Worm (Caenorhabditis elegans) whole organism, L4 larva: ENCODE data around the gene ZC21.6.
A peak's percentile ranks its signal among the peaks of the same experiment; 100 is the strongest.

Experiments used
- D1046.2 ChIP-seq: fragments of 200-800 bp; sonication (Bioruptor generic); IDR thresholded peaks from 2 replicates; pipeline ENCODE4 v1.3.6; 2022; ENCODE audit warnings: missing genetic modification characterization, missing compliant biosample characterization
- F26F4.8 ChIP-seq: fragments of 200-800 bp; sonication (Bioruptor generic); conservative IDR thresholded peaks from 2 replicates; pipeline ENCODE4 v1.3.6; 2022; ENCODE audit warnings: missing genetic modification characterization, missing compliant biosample characterization
- F49E8.2 ChIP-seq: sonication (generic microtip); optimal IDR thresholded peaks from 2 replicates; lab custom pipeline; 2016; ENCODE audit warnings: missing compliant biosample characterization, mild to moderate bottlenecking, missing genetic modification characterization, borderline replicate concordance
- T20F7.1 ChIP-seq: fragments of 200-800 bp; sonication (Bioruptor generic); optimal IDR thresholded peaks from 2 replicates; lab custom pipeline; 2018; ENCODE audit warnings: mild to moderate bottlenecking, missing genetic modification characterization, missing compliant biosample characterization
- Y48G9A.11 ChIP-seq: fragments of 200-800 bp; sonication (Bioruptor generic); IDR thresholded peaks from 2 replicates; pipeline ENCODE4 v1.3.6; 2022; ENCODE audit warnings: missing genetic modification reagents, missing genetic modification characterization, missing compliant biosample characterization
- aly-2 ChIP-seq: sonication (generic microtip); optimal IDR thresholded peaks from 2 replicates; lab custom pipeline; 2018; ENCODE audit warnings: missing biosample characterization, missing genetic modification characterization
- ama-1 ChIP-seq: fragments of 150-350 bp; optimal IDR thresholded peaks from 2 replicates; lab custom pipeline; 2014; ENCODE audit warnings: inconsistent platforms, mixed read lengths
- ceh-28 ChIP-seq: fragments of 150-350 bp; optimal IDR thresholded peaks from 2 replicates; lab custom pipeline; 2014; ENCODE audit warnings: missing biosample characterization, missing genetic modification reagents, missing genetic modification characterization
- cey-2 ChIP-seq: sonication (generic microtip); optimal IDR thresholded peaks from 3 replicates; lab custom pipeline; 2017; ENCODE audit warnings: missing genetic modification characterization, mild to moderate bottlenecking, missing compliant biosample characterization, antibody characterized with exemption, borderline replicate concordance; ENCODE audit not compliant: insufficient read depth
- dmd-6 ChIP-seq: fragments of 200-800 bp; sonication (Bioruptor generic); IDR thresholded peaks from 2 replicates; pipeline ENCODE4 v1.3.6; 2022; ENCODE audit warnings: missing genetic modification reagents, missing genetic modification characterization, missing compliant biosample characterization
- dmd-9 ChIP-seq: fragments of 200-800 bp; sonication (Bioruptor generic); IDR thresholded peaks from 2 replicates; pipeline ENCODE4 v1.3.6; 2022; ENCODE audit warnings: missing genetic modification reagents, missing genetic modification characterization, missing compliant biosample characterization
- dve-1 ChIP-seq: sonication (generic microtip); optimal IDR thresholded peaks from 2 replicates; lab custom pipeline; 2017; ENCODE audit warnings: antibody characterized with exemption, mild to moderate bottlenecking, missing genetic modification characterization, missing compliant biosample characterization; ENCODE audit not compliant: insufficient read depth
- egl-43 ChIP-seq: fragments of 200-800 bp; sonication (Bioruptor generic); IDR thresholded peaks from 2 replicates; pipeline ENCODE4 v1.3.6; 2022; ENCODE audit warnings: missing genetic modification reagents, missing genetic modification characterization, missing compliant biosample characterization
- hif-1 ChIP-seq, 2 experiments: sonication (generic microtip); optimal IDR thresholded peaks; 2 replicates each; lab custom pipeline; 2016 to 2017; ENCODE audit warnings: missing compliant biosample characterization in 2 of 2, missing genetic modification characterization in 2 of 2, missing genetic modification reagents in 2 of 2, missing genotype in 2 of 2, mild to moderate bottlenecking in 1 of 2
- hlh-11 ChIP-seq: fragments of 200-800 bp; sonication (Bioruptor generic); optimal IDR thresholded peaks from 2 replicates; lab custom pipeline; 2018; ENCODE audit warnings: mild to moderate bottlenecking, missing genetic modification characterization, missing compliant biosample characterization
- hlh-30 ChIP-seq: sonication (generic microtip); optimal IDR thresholded peaks from 2 replicates; lab custom pipeline; 2017; ENCODE audit warnings: antibody characterized with exemption, mild to moderate bottlenecking, missing genetic modification characterization, missing compliant biosample characterization; ENCODE audit not compliant: insufficient read depth
- hmg-1.1 ChIP-seq: fragments of 200-800 bp; sonication (Bioruptor generic); IDR thresholded peaks from 2 replicates; pipeline ENCODE4 v1.3.6; 2022; ENCODE audit warnings: missing genetic modification reagents, missing genetic modification characterization, missing compliant biosample characterization
- lim-7 ChIP-seq: fragments of 200-800 bp; sonication (Bioruptor generic); IDR thresholded peaks from 2 replicates; pipeline ENCODE4 v1.3.6; 2022; ENCODE audit warnings: missing genetic modification characterization, missing compliant biosample characterization
- lin-1 ChIP-seq: fragments of 200-800 bp; sonication (Bioruptor generic); IDR thresholded peaks from 2 replicates; pipeline ENCODE4 v1.3.6; 2022; ENCODE audit warnings: missing genetic modification reagents, missing genetic modification characterization, missing compliant biosample characterization
- lin-13 ChIP-seq: fragments of 150-350 bp; optimal IDR thresholded peaks from 2 replicates; lab custom pipeline; 2014; ENCODE audit warnings: missing biosample characterization, missing genetic modification reagents, missing genetic modification characterization
- lsy-2 ChIP-seq, 2 experiments: fragments of 150-350 bp in 1 of 2; sonication (generic microtip) in 1 of 2; optimal IDR thresholded peaks; 2 replicates each; lab custom pipeline; 2014 to 2017; ENCODE audit warnings: missing biosample characterization in 2 of 2, missing genetic modification characterization in 2 of 2
- madf-9 ChIP-seq: fragments of 200-800 bp; sonication (Bioruptor generic); conservative IDR thresholded peaks from 2 replicates; pipeline ENCODE4 v1.3.6; 2022; ENCODE audit warnings: missing genetic modification reagents, missing genetic modification characterization, missing compliant biosample characterization
- mdl-1 ChIP-seq, 2 experiments: fragments of 150-350 bp in 1 of 2; sonication (generic microtip) in 1 of 2; optimal IDR thresholded peaks; 2 replicates each; lab custom pipeline; 2014 to 2017; ENCODE audit warnings: missing biosample characterization in 2 of 2, missing genetic modification characterization in 2 of 2
- mep-1 ChIP-seq: fragments of 150-350 bp; sonication (generic microtip); optimal IDR thresholded peaks from 3 replicates; lab custom pipeline; 2014; ENCODE audit warnings: missing biosample characterization, missing genetic modification characterization
- nhr-10 ChIP-seq: fragments of 150-350 bp; optimal IDR thresholded peaks from 2 replicates; lab custom pipeline; 2014; ENCODE audit warnings: missing biosample characterization, missing genetic modification characterization
- nhr-11 ChIP-seq: fragments of 150-350 bp; optimal IDR thresholded peaks from 2 replicates; lab custom pipeline; 2014; ENCODE audit warnings: missing biosample characterization, missing genetic modification characterization
- nhr-28 ChIP-seq: fragments of 150-350 bp; optimal IDR thresholded peaks from 2 replicates; lab custom pipeline; 2014; ENCODE audit warnings: missing biosample characterization, missing genetic modification characterization
- nhr-41 ChIP-seq: fragments of 200-800 bp; sonication (Bioruptor generic); IDR thresholded peaks from 2 replicates; pipeline ENCODE4 v1.3.6; 2022; ENCODE audit warnings: missing genetic modification reagents, missing genetic modification characterization, missing compliant biosample characterization
- nhr-76 ChIP-seq: fragments of 150-350 bp; optimal IDR thresholded peaks from 2 replicates; lab custom pipeline; 2014; ENCODE audit warnings: missing biosample characterization, missing genetic modification characterization
- rbr-2 ChIP-seq: sonication (generic microtip); optimal IDR thresholded peaks from 2 replicates; lab custom pipeline; 2016; ENCODE audit warnings: missing genotype, missing genetic modification characterization, missing compliant biosample characterization
- tag-97 ChIP-seq: fragments of 200-800 bp; sonication (Bioruptor generic); IDR thresholded peaks from 2 replicates; pipeline ENCODE4 v1.3.6; 2022; ENCODE audit warnings: missing genetic modification characterization, missing compliant biosample characterization
- zfp-2 ChIP-seq: sonication (generic microtip); optimal IDR thresholded peaks from 2 replicates; lab custom pipeline; 2016; ENCODE audit warnings: mild to moderate bottlenecking, missing genetic modification characterization, missing compliant biosample characterization
- ztf-7 ChIP-seq: fragments of 150-350 bp; optimal IDR thresholded peaks from 2 replicates; lab custom pipeline; 2014; ENCODE audit warnings: missing biosample characterization, missing genetic modification characterization

The ZC21.6 gene

ce11 chrIII:8560398-8560797 lies 15.0 kb upstream of the ZC21.6 start:
- no peak for TF ChIP-seq lin-13 (GFP tag; lab: Kevin White, UChicago)
- TF ChIP-seq tag-97 (GFP tag; lab: Robert Waterston, UW): no peak
- TF ChIP-seq F49E8.2: no peak
- no peak for TF ChIP-seq nhr-10 (tag; lab: Kevin White, UChicago)
- TF ChIP-seq hif-1 (tag; optimal IDR thresholded peaks at IDR 0.05; lab: Kevin White, UChicago): no peak
- no peak for TF ChIP-seq egl-43 (GFP tag; lab: Robert Waterston, UW)
- no peak for TF ChIP-seq nhr-76 (tag; lab: Kevin White, UChicago)
- no peak for TF ChIP-seq ama-1 (lab: Kevin White, UChicago)
- no peak for TF ChIP-seq madf-9 (GFP tag; lab: Robert Waterston, UW)
- no peak for TF ChIP-seq dmd-9

- TF ChIP-seq hmg-1.1 (GFP tag; lab: Robert Waterston, UW): peak; percentile 54; the same call in 1 of the 2 replicates
- TF ChIP-seq mep-1 (tag; lab: Kevin White, UChicago): peak; percentile 66
- TF ChIP-seq dve-1 (tag; lab: Kevin White, UChicago): peak; percentile 52
- peak; percentile 49 for TF ChIP-seq hlh-11 (tag; lab: Kevin White, UChicago)
- TF ChIP-seq nhr-11 (tag; lab: Kevin White, UChicago): peak; percentile 20
- no peak for TF ChIP-seq aly-2 (tag; lab: Kevin White, UChicago)
- TF ChIP-seq T20F7.1 (GFP tag; lab: Kevin White, UChicago): peak; percentile 27
- TF ChIP-seq lin-1: no peak
- TF ChIP-seq nhr-28 (tag; lab: Kevin White, UChicago): peak; percentile 53
- peak; percentile 51 for TF ChIP-seq nhr-10 (tag; lab: Kevin White, UChicago)
- no peak for TF ChIP-seq nhr-41
- peak in 1 of 2 experiments; percentile 40 for TF ChIP-seq mdl-1 (tag; optimal IDR thresholded peaks at IDR 0.05; lab: Kevin White, UChicago)
- peak in 1 of 2 experiments; percentile 49 for TF ChIP-seq lsy-2 (tag; optimal IDR thresholded peaks at IDR 0.05; lab: Kevin White, UChicago)
- no peak for TF ChIP-seq F26F4.8
- TF ChIP-seq lin-13 (GFP tag; lab: Kevin White, UChicago): peak; percentile 21
- TF ChIP-seq D1046.2 (GFP tag; lab: Robert Waterston, UW): no peak
- peak in 1 of 2 experiments; percentile 32 for TF ChIP-seq hif-1 (tag; optimal IDR thresholded peaks at IDR 0.05; lab: Kevin White, UChicago)
- TF ChIP-seq rbr-2 (tag; lab: Kevin White, UChicago): peak; percentile 20
- TF ChIP-seq dmd-6 (GFP tag; lab: Robert Waterston, UW): peak; percentile 45
- peak; percentile 81 for TF ChIP-seq hlh-30
- TF ChIP-seq, all 104 proteins: peak for 15
Measured at ce11 chrIII:8556836-8557385, 11.5 kb upstream of the ZC21.6 start, which contains the start of gene C02D5.2. TSS of gene C02D5.2 (plus strand) at chrIII:8557335.

- TF ChIP-seq ztf-7: no peak
- TF ChIP-seq lim-7 (GFP tag; lab: Robert Waterston, UW): no peak
- TF ChIP-seq cey-2 (tag; lab: Kevin White, UChicago): no peak
- no peak for TF ChIP-seq zfp-2 (tag; lab: Kevin White, UChicago)
- TF ChIP-seq lin-1: no peak
- TF ChIP-seq Y48G9A.11 (GFP tag; lab: Robert Waterston, UW): no peak
Measured at ce11 chrIII:8555682-8556081, 10.3 kb upstream of the ZC21.6 start.

ce11 chrIII:8554472-8554871 lies 9.1 kb upstream of the ZC21.6 start, which contains the start of gene gsto-2:
TSS of gene gsto-2 (plus strand) at chrIII:8554772.
- TF ChIP-seq ceh-28 (tag; lab: Kevin White, UChicago) (no peak), lim-7 (GFP tag; lab: Robert Waterston, UW) (no peak), hlh-11 (tag; lab: Kevin White, UChicago) (no peak)
